Fruit fly (Drosophila melanogaster) whole organism, embryonic: ENCODE results near the gene CG42571.

ENCODE experiments used
- Adf1 ChIP-seq: fragments of 200-800 bp; sonication (Bioruptor generic); IDR thresholded peaks from 2 replicates; pipeline ENCODE4 v1.3.6; 2022; ENCODE audit warnings: missing biosample characterization, missing genetic modification characterization
- Asciz ChIP-seq: fragments of 200-800 bp; sonication (Bioruptor generic); optimal IDR thresholded peaks from 2 replicates; lab custom pipeline; 2017; ENCODE audit warnings: missing biosample characterization, mild to moderate bottlenecking, missing genetic modification characterization, missing genetic modification reagents
- Bteb2 ChIP-seq: fragments of 200-800 bp; sonication (Bioruptor generic); optimal IDR thresholded peaks from 2 replicates; lab custom pipeline; 2016; ENCODE audit warnings: missing biosample characterization, missing genetic modification characterization
- CG10543 ChIP-seq: fragments of 200-800 bp; sonication (Bioruptor generic); optimal IDR thresholded peaks from 3 replicates; lab custom pipeline; 2017; ENCODE audit warnings: missing biosample characterization, mild to moderate bottlenecking, missing genetic modification characterization, moderate library complexity
- CG10565 ChIP-seq: fragments of 200-800 bp; sonication (Bioruptor generic); optimal IDR thresholded peaks from 3 replicates; lab custom pipeline; 2016; ENCODE audit warnings: missing biosample characterization, mild to moderate bottlenecking, missing genetic modification characterization
- CG11456 ChIP-seq: fragments of 200-800 bp; sonication (Bioruptor generic); IDR thresholded peaks from 3 replicates; pipeline ENCODE4 v1.3.6; 2022; ENCODE audit warnings: missing biosample characterization, missing genetic modification characterization
- CG12769 ChIP-seq: fragments of 200-800 bp; sonication (Bioruptor generic); optimal IDR thresholded peaks from 2 replicates; lab custom pipeline; 2019; ENCODE audit warnings: missing biosample characterization, mild to moderate bottlenecking, missing genetic modification characterization, moderate library complexity
- CG14667 ChIP-seq: fragments of 200-800 bp; sonication (Bioruptor generic); IDR thresholded peaks from 2 replicates; pipeline ENCODE4 v1.3.6; 2022; ENCODE audit warnings: missing biosample characterization, missing genetic modification characterization
- CG14860 ChIP-seq: fragments of 200-800 bp; sonication (Bioruptor generic); IDR thresholded peaks from 3 replicates; pipeline ENCODE4 v1.3.6; 2022; ENCODE audit warnings: missing biosample characterization, missing genetic modification characterization; ENCODE audit not compliant: partially characterized antibody
- CG17829 ChIP-seq: fragments of 200-800 bp; optimal IDR thresholded peaks from 2 replicates; lab custom pipeline; 2019; ENCODE audit warnings: missing biosample characterization, mild to moderate bottlenecking, missing genetic modification characterization, moderate library complexity
- CG18262 ChIP-seq: fragments of 200-800 bp; optimal IDR thresholded peaks from 3 replicates; lab custom pipeline; 2019; ENCODE audit warnings: missing biosample characterization, mild to moderate bottlenecking, missing genetic modification characterization, moderate library complexity
- CG2678 ChIP-seq: fragments of 200-800 bp; sonication (Bioruptor generic); optimal IDR thresholded peaks from 3 replicates; lab custom pipeline; 2019; ENCODE audit warnings: missing biosample characterization, mild to moderate bottlenecking, missing genetic modification characterization, moderate library complexity
- CG30403 ChIP-seq: fragments of 200-800 bp; sonication (Bioruptor generic); optimal IDR thresholded peaks from 3 replicates; lab custom pipeline; 2016; ENCODE audit warnings: missing biosample characterization, missing genetic modification characterization
- CG31388 ChIP-seq: fragments of 200-800 bp; sonication (Bioruptor generic); optimal IDR thresholded peaks from 2 replicates; lab custom pipeline; 2016; ENCODE audit warnings: missing biosample characterization, missing genetic modification characterization
- CG3163 ChIP-seq: fragments of 200-800 bp; sonication (Bioruptor generic); optimal IDR thresholded peaks from 3 replicates; lab custom pipeline; 2016; ENCODE audit warnings: missing biosample characterization, missing genetic modification characterization
- CG4424 ChIP-seq: fragments of 200-800 bp; sonication (Bioruptor generic); optimal IDR thresholded peaks from 3 replicates; lab custom pipeline; 2016; ENCODE audit warnings: missing biosample characterization, missing genetic modification characterization
- CG4730 ChIP-seq: fragments of 200-800 bp; sonication (Bioruptor generic); IDR thresholded peaks from 2 replicates; pipeline ENCODE4 v1.3.6; 2022; ENCODE audit warnings: missing biosample characterization, missing genetic modification characterization
- CG6175 ChIP-seq: fragments of 200-800 bp; sonication (Bioruptor generic); IDR thresholded peaks from 3 replicates; pipeline ENCODE4 v1.3.6; 2022; ENCODE audit warnings: missing biosample characterization, missing genetic modification characterization
- CG6854 ChIP-seq: fragments of 200-800 bp; sonication (Bioruptor generic); optimal IDR thresholded peaks from 3 replicates; lab custom pipeline; 2017; ENCODE audit warnings: missing biosample characterization, mild to moderate bottlenecking, missing genetic modification characterization
- CG7745 ChIP-seq: fragments of 200-800 bp; sonication (Bioruptor generic); optimal IDR thresholded peaks from 2 replicates; lab custom pipeline; 2018; ENCODE audit warnings: missing biosample characterization, mild to moderate bottlenecking, missing genetic modification characterization, moderate library complexity
- CG7963 ChIP-seq: fragments of 200-800 bp; sonication (Bioruptor generic); IDR thresholded peaks from 3 replicates; pipeline ENCODE4 v1.3.6; 2022; ENCODE audit warnings: missing biosample characterization, missing genetic modification characterization; ENCODE audit not compliant: partially characterized antibody
- H15 ChIP-seq: fragments of 200-800 bp; sonication (Bioruptor generic); IDR thresholded peaks from 3 replicates; pipeline ENCODE4 v1.3.6; 2022; ENCODE audit warnings: missing biosample characterization, missing genetic modification characterization
- Hey ChIP-seq: fragments of 200-800 bp; sonication (Bioruptor generic); optimal IDR thresholded peaks from 3 replicates; lab custom pipeline; 2018; ENCODE audit warnings: missing biosample characterization, mild to moderate bottlenecking, missing genetic modification characterization
- Opbp ChIP-seq: fragments of 200-800 bp; sonication (Bioruptor generic); IDR thresholded peaks from 3 replicates; pipeline ENCODE4 v1.3.6; 2022; ENCODE audit warnings: missing biosample characterization, missing genetic modification characterization; ENCODE audit not compliant: partially characterized antibody
- Optix ChIP-seq: fragments of 200-800 bp; sonication (Bioruptor generic); IDR thresholded peaks from 3 replicates; pipeline ENCODE4 v1.3.6; 2022; ENCODE audit warnings: missing biosample characterization, missing genetic modification characterization
- Sox100B ChIP-seq: fragments of 200-800 bp; sonication (Bioruptor generic); optimal IDR thresholded peaks from 3 replicates; lab custom pipeline; 2018; ENCODE audit warnings: missing biosample characterization, mild to moderate bottlenecking, missing genetic modification characterization
- ara ChIP-seq: fragments of 200-800 bp; sonication (Bioruptor generic); IDR thresholded peaks from 2 replicates; pipeline ENCODE4 v1.3.6; 2022; ENCODE audit warnings: missing biosample characterization, missing genetic modification characterization
- bigmax ChIP-seq: fragments of 200-800 bp; sonication (Bioruptor generic); optimal IDR thresholded peaks from 2 replicates; lab custom pipeline; 2018; ENCODE audit warnings: missing biosample characterization, mild to moderate bottlenecking, missing genetic modification characterization
- btn ChIP-seq: fragments of 200-800 bp; sonication (Bioruptor generic); optimal IDR thresholded peaks from 2 replicates; lab custom pipeline; 2016; ENCODE audit warnings: missing biosample characterization, missing genetic modification characterization
- corto ChIP-seq: fragments of 200-800 bp; sonication (Bioruptor generic); optimal IDR thresholded peaks from 2 replicates; lab custom pipeline; 2016; ENCODE audit warnings: missing biosample characterization, mild to moderate bottlenecking, missing genetic modification characterization, moderate library complexity
- fd96Cb ChIP-seq: fragments of 200-800 bp; sonication (Bioruptor generic); optimal IDR thresholded peaks from 2 replicates; lab custom pipeline; 2018; ENCODE audit warnings: missing biosample characterization, mild to moderate bottlenecking, missing genetic modification characterization, moderate library complexity
- grau ChIP-seq: fragments of 200-800 bp; optimal IDR thresholded peaks from 3 replicates; lab custom pipeline; 2019; ENCODE audit warnings: missing biosample characterization, mild to moderate bottlenecking, missing genetic modification characterization, moderate library complexity
- h ChIP-seq: fragments of >200 bp; optimal IDR thresholded peaks from 2 replicates; lab custom pipeline; 2017
- hkb ChIP-seq, 2 experiments: fragments of 200-800 bp in 1 of 2; fragments of >200 bp in 1 of 2; sonication (Bioruptor generic) in 1 of 2; IDR thresholded peaks in 1 of 2; optimal IDR thresholded peaks in 1 of 2; 2 replicates each; pipeline versions ENCODE4 v1.3.6 to Lab custom; 2017 to 2022; ENCODE audit warnings: missing biosample characterization in 1 of 2, missing genetic modification characterization in 1 of 2
- kay ChIP-seq: fragments of 200-800 bp; sonication (Bioruptor generic); optimal IDR thresholded peaks from 2 replicates; lab custom pipeline; 2016; ENCODE audit warnings: missing biosample characterization, missing genetic modification characterization
- nmo ChIP-seq: fragments of 200-800 bp; sonication (Bioruptor generic); optimal IDR thresholded peaks from 2 replicates; lab custom pipeline; 2018; ENCODE audit warnings: missing biosample characterization, mild to moderate bottlenecking, missing genetic modification characterization, moderate library complexity
- pum ChIP-seq: fragments of 200-800 bp; sonication (Bioruptor generic); optimal IDR thresholded peaks from 2 replicates; lab custom pipeline; 2016; ENCODE audit warnings: missing biosample characterization, missing genetic modification characterization
- pzg ChIP-seq: fragments of 200-800 bp; sonication (Bioruptor generic); optimal IDR thresholded peaks from 3 replicates; lab custom pipeline; 2018; ENCODE audit warnings: missing biosample characterization, mild to moderate bottlenecking, missing genetic modification characterization, moderate library complexity
- ro ChIP-seq: fragments of 200-800 bp; sonication (Bioruptor generic); IDR thresholded peaks from 2 replicates; pipeline ENCODE4 v1.3.6; 2022; ENCODE audit warnings: missing biosample characterization, missing genetic modification characterization
- slbo ChIP-seq: fragments of 200-800 bp; sonication (Bioruptor generic); IDR thresholded peaks from 2 replicates; pipeline ENCODE4 v1.3.6; 2022; ENCODE audit warnings: missing biosample characterization, missing genetic modification characterization
- sna ChIP-seq: fragments of 200-800 bp; sonication (Bioruptor generic); IDR thresholded peaks from 2 replicates; pipeline ENCODE4 v1.3.6; 2022; ENCODE audit warnings: missing biosample characterization, missing genetic modification characterization; ENCODE audit not compliant: partially characterized antibody
- sug ChIP-seq: fragments of 200-800 bp; optimal IDR thresholded peaks from 2 replicates; lab custom pipeline; 2019; ENCODE audit warnings: missing biosample characterization, mild to moderate bottlenecking, missing genetic modification characterization, moderate library complexity
- tgo ChIP-seq: fragments of 200-800 bp; sonication (Bioruptor generic); IDR thresholded peaks from 3 replicates; pipeline ENCODE4 v1.3.6; 2022; ENCODE audit warnings: missing biosample characterization, missing genetic modification characterization
- trem ChIP-seq: fragments of 200-800 bp; optimal IDR thresholded peaks from 3 replicates; lab custom pipeline; 2019; ENCODE audit warnings: missing biosample characterization, mild to moderate bottlenecking, missing genetic modification characterization, moderate library complexity
- vnd ChIP-seq: fragments of 200-800 bp; sonication (Bioruptor generic); IDR thresholded peaks from 3 replicates; pipeline ENCODE4 v1.3.6; 2022; ENCODE audit warnings: missing biosample characterization, missing genetic modification characterization; ENCODE audit not compliant: partially characterized antibody
- wek ChIP-seq: fragments of 200-800 bp; sonication (Bioruptor generic); optimal IDR thresholded peaks from 3 replicates; lab custom pipeline; 2018; ENCODE audit warnings: missing biosample characterization, mild to moderate bottlenecking, missing genetic modification characterization, moderate library complexity

CG42571 gene

dm6 chr3L:15675111-15675510, 41.1 kb upstream of the CG42571 start (continued):
- no peak for TF ChIP-seq kay (GFP tag; lab: Kevin White, UChicago)
- peak; percentile 80; the same call in 1 of the 2 replicates for TF ChIP-seq ara (GFP tag; lab: Robert Waterston, UW)
- peak; percentile 50 for TF ChIP-seq Sox100B (GFP tag; lab: Kevin White, UChicago)
- TF ChIP-seq Optix = no peak; the same call in 2 of the 3 replicates
- TF ChIP-seq CG30403 (GFP tag; lab: Kevin White, UChicago) = peak; percentile 65
- TF ChIP-seq CG31388 = no peak
- 0 out of 2 replicates have a peak, but pooled peaks have one; percentile 15 for TF ChIP-seq CG14667 (GFP tag; lab: Robert Waterston, UW)
- no peak for TF ChIP-seq CG7745
- no peak for TF ChIP-seq corto (GFP tag; lab: Kevin White, UChicago)
- no peak for TF ChIP-seq wek (GFP tag; lab: Kevin White, UChicago)
- no peak for TF ChIP-seq CG10543 (GFP tag; lab: Kevin White, UChicago)
- TF ChIP-seq bigmax (GFP tag; lab: Kevin White, UChicago) = no peak
- TF ChIP-seq CG7963 (GFP tag; lab: Robert Waterston, UW) = no peak
- TF ChIP-seq Asciz (GFP tag; lab: Kevin White, UChicago) = peak; percentile 42
- TF ChIP-seq CG2678 (tag; lab: Kevin White, UChicago) = peak; percentile 68
- TF ChIP-seq Hey (tag; lab: Kevin White, UChicago) = no peak
- no peak for TF ChIP-seq CG11456 (GFP tag; lab: Robert Waterston, UW)
- TF ChIP-seq pum (GFP tag; lab: Kevin White, UChicago) = peak; percentile 78
- TF ChIP-seq CG18262 = peak; percentile 91
- TF ChIP-seq btn = peak; percentile 59
- TF ChIP-seq CG4730 (GFP tag; lab: Robert Waterston, UW) = no peak
- no peak for TF ChIP-seq CG14860
- TF ChIP-seq CG6175 (GFP tag; lab: Robert Waterston, UW) = no peak
- TF ChIP-seq CG3163 (GFP tag; lab: Kevin White, UChicago) = no peak
- TF ChIP-seq h (lab: Kevin White, UChicago) = no peak
- no peak for TF ChIP-seq sna (GFP tag; lab: Robert Waterston, UW)
- TF ChIP-seq slbo (GFP tag; lab: Robert Waterston, UW) = no peak
- TF ChIP-seq CG17829 = peak; percentile 90
- no peak for TF ChIP-seq Opbp (GFP tag; lab: Robert Waterston, UW)
- TF ChIP-seq fd96Cb (tag; lab: Kevin White, UChicago) = peak; percentile 78
- peak; percentile 84 for TF ChIP-seq nmo (GFP tag; lab: Kevin White, UChicago)
- no peak for TF ChIP-seq Adf1
- TF ChIP-seq CG6854 = no peak
- TF ChIP-seq ro (GFP tag; lab: Robert Waterston, UW) = no peak
- TF ChIP-seq trem = peak; percentile 86
- TF ChIP-seq CG10565 = no peak
- peak; percentile 4 for TF ChIP-seq Bteb2 (GFP tag; lab: Kevin White, UChicago)
- TF ChIP-seq H15 (GFP tag; lab: Robert Waterston, UW) = peak; percentile 54; the same call in 1 of the 3 replicates
- TF ChIP-seq tgo (GFP tag; lab: Robert Waterston, UW) = no peak; the same call in 2 of the 3 replicates
- TF ChIP-seq CG12769 (tag; lab: Kevin White, UChicago) = peak; percentile 5
- no peak for TF ChIP-seq hkb (optimal IDR thresholded peaks at IDR 0.05; lab: Kevin White, UChicago)
- TF ChIP-seq hkb (GFP tag; IDR thresholded peaks at IDR 0.05; lab: Robert Waterston, UW) = peak; percentile 51
- no peak for TF ChIP-seq sug (tag; lab: Kevin White, UChicago)
- peak; percentile 70 for TF ChIP-seq grau (tag; lab: Kevin White, UChicago)
- TF ChIP-seq pzg (GFP tag; lab: Kevin White, UChicago) = no peak
- TF ChIP-seq CG4424 = peak; percentile 86
- no peak for TF ChIP-seq vnd (GFP tag; lab: Robert Waterston, UW)
